Worm (Caenorhabditis elegans) whole organism, L1 larva: ENCODE measurements around the gene ctsa-2.

Experiments used
- aha-1 ChIP-seq: fragments of 150-350 bp; optimal IDR thresholded peaks from 2 replicates; lab custom pipeline; 2014; ENCODE audit warnings: missing biosample characterization, missing genetic modification characterization
- blmp-1 ChIP-seq: fragments of 150-350 bp; optimal IDR thresholded peaks from 2 replicates; lab custom pipeline; 2014; ENCODE audit warnings: missing biosample characterization, missing genetic modification characterization
- fkh-10 ChIP-seq: sonication (generic microtip); optimal IDR thresholded peaks from 2 replicates; lab custom pipeline; 2017; ENCODE audit warnings: missing biosample characterization, missing genetic modification reagents, missing genetic modification characterization
- irx-1 ChIP-seq: sonication (generic microtip); optimal IDR thresholded peaks from 2 replicates; lab custom pipeline; 2016; ENCODE audit warnings: missing genetic modification characterization, missing compliant biosample characterization
- lin-39 ChIP-seq: fragments of 150-350 bp; optimal IDR thresholded peaks from 2 replicates; lab custom pipeline; 2014; ENCODE audit warnings: missing biosample characterization, missing genetic modification reagents, missing genetic modification characterization
- mep-1 ChIP-seq: fragments of 150-350 bp; optimal IDR thresholded peaks from 2 replicates; lab custom pipeline; 2014; ENCODE audit warnings: missing biosample characterization, missing genetic modification characterization
- nhr-237 ChIP-seq: fragments of 150-350 bp; optimal IDR thresholded peaks from 2 replicates; lab custom pipeline; 2014; ENCODE audit warnings: missing biosample characterization, missing genetic modification characterization
- nhr-76 ChIP-seq: sonication (generic microtip); optimal IDR thresholded peaks from 2 replicates; lab custom pipeline; 2017; ENCODE audit warnings: missing biosample characterization, missing genetic modification characterization
- nhr-77 ChIP-seq: fragments of 150-350 bp; optimal IDR thresholded peaks from 2 replicates; lab custom pipeline; 2014; ENCODE audit warnings: missing biosample characterization, missing genetic modification characterization
- nhr-90 ChIP-seq: sonication (generic microtip); optimal IDR thresholded peaks from 2 replicates; lab custom pipeline; 2016; ENCODE audit warnings: mild to moderate bottlenecking, missing genetic modification characterization, missing compliant biosample characterization; ENCODE audit not compliant: poor library complexity
- snpc-4 ChIP-seq: fragments of 150-350 bp; optimal IDR thresholded peaks from 2 replicates; lab custom pipeline; 2014; ENCODE audit warnings: missing biosample characterization, missing genetic modification characterization
- tbx-2 ChIP-seq: sonication (generic microtip); optimal IDR thresholded peaks from 2 replicates; lab custom pipeline; 2016; ENCODE audit warnings: missing genetic modification characterization, missing compliant biosample characterization
- unc-30 ChIP-seq: sonication (generic microtip); optimal IDR thresholded peaks from 2 replicates; lab custom pipeline; 2017; ENCODE audit warnings: missing biosample characterization, missing genetic modification characterization
- ztf-11 ChIP-seq, 2 experiments: sonication (generic microtip); optimal IDR thresholded peaks; 2 replicates each; lab custom pipeline; 2016 to 2017; ENCODE audit warnings: missing genetic modification characterization in 2 of 2, missing biosample characterization in 1 of 2, missing compliant biosample characterization in 1 of 2

ce11 chrX:6467462-6467861 is 37.1 kb upstream of the ctsa-2 start, which contains the start of gene C15B12.3:
- TF ChIP-seq nhr-237 (tag; lab: Kevin White, UChicago) (no peak), nhr-90 (tag; lab: Kevin White, UChicago) (no peak), blmp-1 (tag; lab: Kevin White, UChicago) (no peak), nhr-76 (no peak), snpc-4 (tag; lab: Kevin White, UChicago) (no peak), tbx-2 (tag; lab: Kevin White, UChicago) (no peak), lin-39 (tag; lab: Kevin White, UChicago) (no peak), aha-1 (tag; lab: Kevin White, UChicago) (no peak), fkh-10 (no peak), ztf-11 (tag; optimal IDR thresholded peaks at IDR 0.05; lab: Kevin White, UChicago) (no peak), irx-1 (tag; lab: Kevin White, UChicago) (no peak), unc-30 (tag; lab: Kevin White, UChicago) (no peak), nhr-77 (no peak), mep-1 (no peak)
